Worm (Caenorhabditis elegans) whole organism, L4 larva: ENCODE measurements around the gene C07A9.5.

Experiments
- Y48G9A.11 ChIP-seq: fragments of 200-800 bp; sonication (Bioruptor generic); IDR thresholded peaks from 2 replicates; pipeline ENCODE4 v1.3.6; 2022; ENCODE audit warnings: missing genetic modification reagents, missing genetic modification characterization, missing compliant biosample characterization
- fos-1 ChIP-seq: fragments of 150-350 bp; optimal IDR thresholded peaks from 2 replicates; lab custom pipeline; 2014; ENCODE audit warnings: missing biosample characterization, missing genetic modification characterization
- gei-8 ChIP-seq: fragments of 200-800 bp; sonication (Bioruptor generic); optimal IDR thresholded peaks from 2 replicates; lab custom pipeline; 2018; ENCODE audit warnings: mild to moderate bottlenecking, missing genetic modification characterization, missing compliant biosample characterization
- mdl-1 ChIP-seq, 2 experiments: fragments of 150-350 bp in 1 of 2; sonication (generic microtip) in 1 of 2; optimal IDR thresholded peaks; 2 replicates each; lab custom pipeline; 2014 to 2017; ENCODE audit warnings: missing biosample characterization in 2 of 2, missing genetic modification characterization in 2 of 2
- unc-39 ChIP-seq: sonication (generic microtip); optimal IDR thresholded peaks from 2 replicates; lab custom pipeline; 2017; ENCODE audit warnings: missing biosample characterization, missing genetic modification characterization
- zag-1 ChIP-seq: fragments of 150-350 bp; optimal IDR thresholded peaks from 2 replicates; lab custom pipeline; 2014; ENCODE audit warnings: missing biosample characterization, missing genetic modification characterization

DNA sequence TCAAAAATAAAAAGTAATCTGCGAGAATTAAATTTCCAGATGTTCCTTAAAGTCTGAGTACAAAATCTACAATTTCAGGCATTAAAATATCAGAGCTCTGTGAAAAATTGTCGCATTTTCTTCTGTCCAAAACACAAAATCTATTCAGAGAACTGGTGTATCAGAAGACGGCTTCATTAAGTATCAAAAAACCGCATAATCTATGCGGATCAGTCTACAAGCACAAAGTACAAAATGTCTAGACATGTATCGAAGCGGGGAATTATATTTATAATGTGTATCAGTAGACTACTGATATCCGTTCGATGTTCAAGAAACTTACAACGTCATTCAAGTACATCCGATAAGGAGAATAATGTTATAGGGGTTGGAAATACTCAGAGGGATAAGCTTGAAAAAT is 13.1 kb downstream of the C07A9.5 start:
- TF ChIP-seq zag-1 (tag; lab: Kevin White, UChicago), result no peak
- TF ChIP-seq fos-1 (tag; lab: Kevin White, UChicago), result no peak
- no peak for TF ChIP-seq unc-39 (tag; lab: Kevin White, UChicago)
- no peak for TF ChIP-seq Y48G9A.11
- no peak for TF ChIP-seq gei-8 (GFP tag; lab: Kevin White, UChicago)
- TF ChIP-seq mdl-1 (tag; optimal IDR thresholded peaks at IDR 0.05; lab: Kevin White, UChicago), result no peak
